Worm (Caenorhabditis elegans) whole organism, L3 larva: Measurements from ENCODE around the gene F46H5.2.

ENCODE experiments used
- ama-1 ChIP-seq: fragments of 150-350 bp; optimal IDR thresholded peaks from 2 replicates; lab custom pipeline; 2018
- ceh-28 ChIP-seq: fragments of 150-350 bp; optimal IDR thresholded peaks from 2 replicates; lab custom pipeline; 2014; ENCODE audit warnings: missing biosample characterization, missing genetic modification reagents, missing genetic modification characterization
- ceh-82 ChIP-seq: fragments of 150-350 bp; optimal IDR thresholded peaks from 2 replicates; lab custom pipeline; 2014; ENCODE audit warnings: missing biosample characterization, missing genetic modification characterization
- elt-1 ChIP-seq: fragments of 150-350 bp; optimal IDR thresholded peaks from 2 replicates; lab custom pipeline; 2014; ENCODE audit warnings: missing biosample characterization, missing genetic modification characterization
- eor-1 ChIP-seq, 2 experiments: fragments of 150-350 bp; optimal IDR thresholded peaks; 2 replicates each; lab custom pipeline; 2014 to 2018; ENCODE audit warnings: missing biosample characterization in 2 of 2, missing genetic modification characterization in 2 of 2
- fkh-10 ChIP-seq: sonication (generic microtip); optimal IDR thresholded peaks from 2 replicates; lab custom pipeline; 2017; ENCODE audit warnings: missing biosample characterization, missing genetic modification reagents, missing genetic modification characterization
- lin-15B ChIP-seq: fragments of 150-350 bp; optimal IDR thresholded peaks from 2 replicates; lab custom pipeline; 2014; ENCODE audit warnings: missing biosample characterization, missing genetic modification characterization
- lsy-12 ChIP-seq: sonication (generic microtip); optimal IDR thresholded peaks from 2 replicates; lab custom pipeline; 2016; ENCODE audit warnings: mild to moderate bottlenecking, missing genetic modification characterization, missing compliant biosample characterization
- nfya-1 ChIP-seq: sonication (generic microtip); optimal IDR thresholded peaks from 2 replicates; lab custom pipeline; 2017; ENCODE audit warnings: missing genetic modification characterization, mild to moderate bottlenecking, missing compliant biosample characterization, antibody characterized with exemption, moderate library complexity; ENCODE audit not compliant: insufficient read depth
- nhr-11 ChIP-seq: fragments of 150-350 bp; optimal IDR thresholded peaks from 2 replicates; lab custom pipeline; 2014; ENCODE audit warnings: missing biosample characterization, missing genetic modification characterization
- nhr-237 ChIP-seq: fragments of 150-350 bp; optimal IDR thresholded peaks from 2 replicates; lab custom pipeline; 2014; ENCODE audit warnings: missing biosample characterization, missing genetic modification characterization
- nhr-76 ChIP-seq: fragments of 150-350 bp; sonication (generic microtip); optimal IDR thresholded peaks from 5 replicates; lab custom pipeline; 2014; ENCODE audit warnings: missing biosample characterization, missing genetic modification characterization
- unc-62 ChIP-seq: fragments of 150-350 bp; sonication (generic microtip); optimal IDR thresholded peaks from 4 replicates; lab custom pipeline; 2014; ENCODE audit warnings: missing biosample characterization, missing genetic modification reagents, missing genetic modification characterization
- zag-1 ChIP-seq: fragments of 150-350 bp; optimal IDR thresholded peaks from 2 replicates; lab custom pipeline; 2014; ENCODE audit warnings: missing biosample characterization, missing genetic modification characterization

DNA sequence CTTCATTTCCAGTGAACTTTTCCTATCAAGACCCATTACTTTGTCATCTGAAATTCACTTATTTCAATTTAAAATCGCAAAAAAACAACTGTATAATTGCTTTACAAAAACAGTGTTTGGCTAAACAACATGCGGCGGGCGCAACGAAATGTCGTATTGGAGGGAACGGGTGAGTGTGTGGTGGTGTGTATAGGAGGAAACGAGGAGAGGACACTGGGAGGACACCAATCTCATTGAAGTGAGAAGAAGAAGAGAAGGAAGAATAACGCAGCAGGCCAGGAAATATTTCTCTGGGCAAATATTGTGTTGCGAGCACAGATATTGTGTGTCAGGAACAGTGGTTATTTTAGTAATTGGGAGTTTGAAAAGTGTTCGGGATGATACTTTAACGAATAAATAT is 10.9 kb upstream of the F46H5.2 start, which contains the start of gene F46H5.4:
- no peak for TF ChIP-seq ceh-82 (tag; lab: Kevin White, UChicago)
- TF ChIP-seq ceh-28 (tag; lab: Kevin White, UChicago): no peak
- no peak for TF ChIP-seq nhr-11
- TF ChIP-seq eor-1 (tag; optimal IDR thresholded peaks at IDR 0.05; lab: Kevin White, UChicago): no peak
- no peak for TF ChIP-seq ama-1 (lab: Kevin White, UChicago)
- no peak for TF ChIP-seq lsy-12 (tag; lab: Kevin White, UChicago)
- TF ChIP-seq elt-1: no peak
- TF ChIP-seq nhr-237 (tag; lab: Kevin White, UChicago): no peak
- TF ChIP-seq lin-15B (tag; lab: Kevin White, UChicago): peak; percentile 0
- no peak for TF ChIP-seq fkh-10 (GFP tag; lab: Kevin White, UChicago)
- TF ChIP-seq nfya-1: peak; percentile 49
- TF ChIP-seq nhr-76 (tag; lab: Kevin White, UChicago): no peak
- TF ChIP-seq zag-1 (tag; lab: Kevin White, UChicago): no peak
- no peak for TF ChIP-seq unc-62
